Worm (Caenorhabditis elegans) whole organism, L1 larva: ENCODE results near the gene F13H10.5.

ENCODE experiments used
- ceh-90 ChIP-seq: sonication (generic microtip); optimal IDR thresholded peaks from 2 replicates; lab custom pipeline; 2016; ENCODE audit warnings: missing genetic modification characterization, missing compliant biosample characterization
- nhr-77 ChIP-seq: fragments of 150-350 bp; optimal IDR thresholded peaks from 2 replicates; lab custom pipeline; 2014; ENCODE audit warnings: missing biosample characterization, missing genetic modification characterization
- rnt-1 ChIP-seq: sonication (generic microtip); optimal IDR thresholded peaks from 2 replicates; lab custom pipeline; 2016; ENCODE audit warnings: mild to moderate bottlenecking, missing genetic modification characterization, moderate library complexity, missing compliant biosample characterization

- TF ChIP-seq ceh-90 (tag; lab: Kevin White, UChicago) (no peak), nhr-77 (tag; lab: Kevin White, UChicago) (no peak), rnt-1 (tag; lab: Kevin White, UChicago) (no peak)
These were observed 26.1 kb upstream of the F13H10.5 start for ce11 chrIV:10964688-10965087.
